2 worm cellular contexts compared by ENCODE assay signal in genomic region chrIV:5649073-5649583, ce11.
A peak's percentile ranks its signal among the peaks of the same experiment; 100 is the strongest.
TF ChIP-seq lines count a peak whose summit lies in the region.

TSS of gene csn-5 (plus strand) at chrIV:5649533.

TF ChIP-seq in whole organism, L3 larva, 47 proteins besides CTCF, POLR2A, EP300 and RAD21 (continued from another document):
- TF ChIP-seq nhr-43 (tag; optimal IDR thresholded peaks at IDR 0.05; lab: Kevin White, UChicago; ENCODE audit: poor library complexity, severe bottlenecking) (no peak), R02D3.7 (tag; optimal IDR thresholded peaks at IDR 0.05; lab: Kevin White, UChicago) (peak; percentile 90), nhr-12 (tag; optimal IDR thresholded peaks at IDR 0.05; lab: Kevin White, UChicago) (no peak), nhr-23 (tag; optimal IDR thresholded peaks at IDR 0.05; lab: Kevin White, UChicago) (no peak), aly-2 (tag; optimal IDR thresholded peaks at IDR 0.05; lab: Kevin White, UChicago) (no peak)

TF ChIP-seq in whole organism, L4 larva, 104 proteins besides CTCF, POLR2A, EP300 and RAD21 (continued from another document):
- no peak for TF ChIP-seq snpc-4 (tag; optimal IDR thresholded peaks at IDR 0.05; lab: Kevin White, UChicago)
- TF ChIP-seq zag-1 (tag; optimal IDR thresholded peaks at IDR 0.05; lab: Kevin White, UChicago), result no peak
- no peak for TF ChIP-seq lin-13 (GFP tag; optimal IDR thresholded peaks at IDR 0.05; lab: Kevin White, UChicago)
- TF ChIP-seq arid-1 (GFP tag; conservative IDR thresholded peaks at IDR 0.05; lab: Robert Waterston, UW), result no peak
- peak; percentile 92 for TF ChIP-seq Y48G9A.11 (GFP tag; IDR thresholded peaks at IDR 0.05; lab: Robert Waterston, UW)
